Worm (Caenorhabditis elegans) whole organism, L3 larva: ENCODE results near the gene ugt-56.

ENCODE experiments used
- R02D3.7 ChIP-seq: fragments of 150-350 bp; optimal IDR thresholded peaks from 2 replicates; lab custom pipeline; 2014; ENCODE audit warnings: missing biosample characterization, missing genetic modification characterization
- aly-2 ChIP-seq: fragments of 150-350 bp; optimal IDR thresholded peaks from 2 replicates; lab custom pipeline; 2014; ENCODE audit warnings: missing biosample characterization, missing genetic modification characterization
- ama-1 ChIP-seq: fragments of 150-350 bp; optimal IDR thresholded peaks from 2 replicates; lab custom pipeline; 2018
- ceh-16 ChIP-seq: sonication (generic microtip); optimal IDR thresholded peaks from 2 replicates; lab custom pipeline; 2017; ENCODE audit warnings: missing biosample characterization, missing genetic modification characterization
- ceh-28 ChIP-seq: fragments of 150-350 bp; optimal IDR thresholded peaks from 2 replicates; lab custom pipeline; 2014; ENCODE audit warnings: missing biosample characterization, missing genetic modification reagents, missing genetic modification characterization
- ceh-9 ChIP-seq: sonication (generic microtip); optimal IDR thresholded peaks from 2 replicates; lab custom pipeline; 2018; ENCODE audit warnings: missing biosample characterization, missing genetic modification characterization
- egl-27 ChIP-seq: sonication (generic microtip); optimal IDR thresholded peaks from 4 replicates; lab custom pipeline; 2017; ENCODE audit warnings: missing biosample characterization, missing genetic modification reagents, missing genetic modification characterization
- elt-1 ChIP-seq: fragments of 150-350 bp; optimal IDR thresholded peaks from 2 replicates; lab custom pipeline; 2014; ENCODE audit warnings: missing biosample characterization, missing genetic modification characterization
- elt-2 ChIP-seq: sonication (generic microtip); optimal IDR thresholded peaks from 2 replicates; lab custom pipeline; 2016; ENCODE audit warnings: missing genetic modification reagents, mild to moderate bottlenecking, missing genetic modification characterization, missing compliant biosample characterization
- elt-3 ChIP-seq, 3 experiments: fragments of 150-350 bp in 1 of 3; sonication (generic microtip) in 2 of 3; optimal IDR thresholded peaks; 2 replicates in 2 of 3; 4 replicates in 1 of 3; lab custom pipeline; 2014 to 2017; ENCODE audit warnings: missing biosample characterization in 3 of 3, missing genetic modification characterization in 3 of 3
- eor-1 ChIP-seq, 2 experiments: fragments of 150-350 bp; optimal IDR thresholded peaks; 2 replicates each; lab custom pipeline; 2014 to 2018; ENCODE audit warnings: missing biosample characterization in 2 of 2, missing genetic modification characterization in 2 of 2
- fkh-10 ChIP-seq: sonication (generic microtip); optimal IDR thresholded peaks from 2 replicates; lab custom pipeline; 2017; ENCODE audit warnings: missing biosample characterization, missing genetic modification reagents, missing genetic modification characterization
- fkh-2 ChIP-seq: fragments of 150-350 bp; optimal IDR thresholded peaks from 2 replicates; lab custom pipeline; 2014; ENCODE audit warnings: missing biosample characterization, missing genetic modification reagents, missing genetic modification characterization
- hmg-11 ChIP-seq: sonication (generic microtip); optimal IDR thresholded peaks from 2 replicates; lab custom pipeline; 2016; ENCODE audit warnings: missing genetic modification characterization, missing compliant biosample characterization
- jun-1 ChIP-seq: fragments of 150-350 bp; optimal IDR thresholded peaks from 2 replicates; lab custom pipeline; 2014; ENCODE audit warnings: missing biosample characterization, missing genetic modification reagents, missing genetic modification characterization
- lin-15B ChIP-seq: fragments of 150-350 bp; optimal IDR thresholded peaks from 2 replicates; lab custom pipeline; 2014; ENCODE audit warnings: missing biosample characterization, missing genetic modification characterization
- lin-39 ChIP-seq: fragments of 150-350 bp; optimal IDR thresholded peaks from 2 replicates; lab custom pipeline; 2018; ENCODE audit warnings: missing biosample characterization, missing genetic modification reagents, missing genetic modification characterization
- mdl-1 ChIP-seq: fragments of 150-350 bp; optimal IDR thresholded peaks from 2 replicates; lab custom pipeline; 2014; ENCODE audit warnings: missing biosample characterization, missing genetic modification characterization
- mml-1 ChIP-seq: fragments of 150-350 bp; sonication (generic microtip); optimal IDR thresholded peaks from 3 replicates; lab custom pipeline; 2014; ENCODE audit warnings: missing biosample characterization, missing genetic modification characterization
- nfya-1 ChIP-seq: sonication (generic microtip); optimal IDR thresholded peaks from 2 replicates; lab custom pipeline; 2017; ENCODE audit warnings: missing genetic modification characterization, mild to moderate bottlenecking, missing compliant biosample characterization, antibody characterized with exemption, moderate library complexity; ENCODE audit not compliant: insufficient read depth
- nhr-11 ChIP-seq: fragments of 150-350 bp; optimal IDR thresholded peaks from 2 replicates; lab custom pipeline; 2014; ENCODE audit warnings: missing biosample characterization, missing genetic modification characterization
- nhr-12 ChIP-seq: fragments of 150-350 bp; optimal IDR thresholded peaks from 2 replicates; lab custom pipeline; 2014; ENCODE audit warnings: missing biosample characterization, missing genetic modification characterization
- nhr-237 ChIP-seq: fragments of 150-350 bp; optimal IDR thresholded peaks from 2 replicates; lab custom pipeline; 2014; ENCODE audit warnings: missing biosample characterization, missing genetic modification characterization
- nhr-28 ChIP-seq: fragments of 150-350 bp; optimal IDR thresholded peaks from 2 replicates; lab custom pipeline; 2014; ENCODE audit warnings: missing biosample characterization, missing genetic modification characterization
- nhr-43 ChIP-seq: sonication (generic microtip); optimal IDR thresholded peaks from 2 replicates; lab custom pipeline; 2016; ENCODE audit warnings: mild to moderate bottlenecking, missing genetic modification characterization, missing compliant biosample characterization; ENCODE audit not compliant: poor library complexity, severe bottlenecking
- nhr-76 ChIP-seq: fragments of 150-350 bp; sonication (generic microtip); optimal IDR thresholded peaks from 5 replicates; lab custom pipeline; 2014; ENCODE audit warnings: missing biosample characterization, missing genetic modification characterization
- nhr-77 ChIP-seq: fragments of 150-350 bp; optimal IDR thresholded peaks from 2 replicates; lab custom pipeline; 2014; ENCODE audit warnings: missing biosample characterization, missing genetic modification characterization
- pha-4 ChIP-seq: fragments of 150-350 bp; optimal IDR thresholded peaks from 2 replicates; lab custom pipeline; 2014; ENCODE audit warnings: missing biosample characterization, missing genetic modification reagents, missing genetic modification characterization
- skn-1 ChIP-seq: fragments of 150-350 bp; optimal IDR thresholded peaks from 2 replicates; lab custom pipeline; 2014; ENCODE audit warnings: missing biosample characterization, missing genetic modification characterization
- snpc-4 ChIP-seq: fragments of 150-350 bp; optimal IDR thresholded peaks from 2 replicates; lab custom pipeline; 2014; ENCODE audit warnings: missing biosample characterization, missing genetic modification characterization
- tbx-2 ChIP-seq: sonication (generic microtip); optimal IDR thresholded peaks from 2 replicates; lab custom pipeline; 2016; ENCODE audit warnings: mild to moderate bottlenecking, missing genetic modification characterization, missing compliant biosample characterization
- unc-62 ChIP-seq: fragments of 150-350 bp; sonication (generic microtip); optimal IDR thresholded peaks from 4 replicates; lab custom pipeline; 2014; ENCODE audit warnings: missing biosample characterization, missing genetic modification reagents, missing genetic modification characterization
- zag-1 ChIP-seq: fragments of 150-350 bp; optimal IDR thresholded peaks from 2 replicates; lab custom pipeline; 2014; ENCODE audit warnings: missing biosample characterization, missing genetic modification characterization
- ztf-11 ChIP-seq: fragments of 150-350 bp; optimal IDR thresholded peaks from 2 replicates; lab custom pipeline; 2014; ENCODE audit warnings: missing biosample characterization, missing genetic modification characterization
- ztf-4 ChIP-seq: fragments of 150-350 bp; optimal IDR thresholded peaks from 2 replicates; lab custom pipeline; 2014; ENCODE audit warnings: missing biosample characterization, missing genetic modification characterization

ugt-56 gene

ce11 chrV:12258922-12259321 lies at the start of gene ugt-56:
Gene ugt-56, plus strand, starts transcription at chrV:12258982.
- no peak for TF ChIP-seq fkh-10
- TF ChIP-seq ama-1, result no peak
- no peak for TF ChIP-seq zag-1
- TF ChIP-seq nhr-237 (tag; lab: Kevin White, UChicago), result no peak
- TF ChIP-seq lin-39, result no peak
- TF ChIP-seq elt-1 (tag; lab: Kevin White, UChicago), result no peak
- no peak for TF ChIP-seq nfya-1 (tag; lab: Kevin White, UChicago)
- TF ChIP-seq pha-4 (tag; lab: Kevin White, UChicago), result no peak
- TF ChIP-seq nhr-11 (tag; lab: Kevin White, UChicago), result no peak
- TF ChIP-seq lin-15B, result no peak
- no peak for TF ChIP-seq nhr-43 (tag; lab: Kevin White, UChicago)
- TF ChIP-seq nhr-77, result no peak
- no peak for TF ChIP-seq elt-3 (tag; optimal IDR thresholded peaks at IDR 0.05; lab: Kevin White, UChicago)
- TF ChIP-seq hmg-11 (tag; lab: Kevin White, UChicago), result no peak
- no peak for TF ChIP-seq tbx-2
- TF ChIP-seq ztf-4, result no peak
- no peak for TF ChIP-seq ztf-11 (tag; lab: Kevin White, UChicago)
- no peak for TF ChIP-seq mml-1 (tag; lab: Kevin White, UChicago)

- TF ChIP-seq nhr-43 (tag; lab: Kevin White, UChicago), result no peak
- TF ChIP-seq unc-62 (GFP tag; lab: Kevin White, UChicago), result no peak
- TF ChIP-seq ceh-16, result no peak
- no peak for TF ChIP-seq fkh-2 (tag; lab: Kevin White, UChicago)
- TF ChIP-seq nhr-12 (tag; lab: Kevin White, UChicago), result no peak
- TF ChIP-seq R02D3.7 (tag; lab: Kevin White, UChicago), result no peak
- TF ChIP-seq, all 47 proteins: peak for 0
Observed at ce11 chrV:12209951-12210350, 48.8 kb upstream of the ugt-56 start.

ce11 chrV:12211090-12211489 lies 47.7 kb upstream of the ugt-56 start:
- TF ChIP-seq fkh-10, result peak; percentile 30
- no peak for TF ChIP-seq nhr-77
- peak; percentile 11 for TF ChIP-seq nfya-1 (tag; lab: Kevin White, UChicago)
- no peak for TF ChIP-seq nhr-43 (tag; lab: Kevin White, UChicago)

ce11 chrV:12213027-12213426 lies 45.8 kb upstream of the ugt-56 start, which contains the start of gene vab-8:
Gene vab-8, plus strand, starts transcription at chrV:12213327.
- peak; percentile 19 for TF ChIP-seq elt-2 (tag; lab: Kevin White, UChicago)
- TF ChIP-seq nhr-76 (tag; lab: Kevin White, UChicago), result no peak

- TF ChIP-seq mml-1 (tag; lab: Kevin White, UChicago) (no peak), lin-39 (peak; percentile 4), snpc-4 (no peak)
- TF ChIP-seq, all 47 proteins: peak for 1
Observed at ce11 chrV:12233425-12233824, 25.4 kb upstream of the ugt-56 start.

ce11 chrV:12234293-12235004 lies 24.3 kb upstream of the ugt-56 start, which contains the start of gene myo-3:
Gene myo-3, minus strand, starts transcription at chrV:12234343.
- no peak for TF ChIP-seq mml-1 (tag; lab: Kevin White, UChicago)
- TF ChIP-seq jun-1, result no peak
- no peak for TF ChIP-seq ceh-9 (tag; lab: Kevin White, UChicago)
- no peak for TF ChIP-seq ceh-28
- TF ChIP-seq eor-1 (tag; optimal IDR thresholded peaks at IDR 0.05; lab: Kevin White, UChicago), result no peak
- TF ChIP-seq lin-39, result no peak
- no peak for TF ChIP-seq nhr-28 (tag; lab: Kevin White, UChicago)
- TF ChIP-seq lin-15B, result no peak
- no peak for TF ChIP-seq skn-1 (tag; lab: Kevin White, UChicago)
- TF ChIP-seq snpc-4, result no peak
- TF ChIP-seq mdl-1 (tag; lab: Kevin White, UChicago), result no peak
- no peak for TF ChIP-seq nhr-12 (tag; lab: Kevin White, UChicago)
- TF ChIP-seq aly-2 (tag; lab: Kevin White, UChicago), result no peak
- no peak for TF ChIP-seq elt-3 (tag; optimal IDR thresholded peaks at IDR 0.05; lab: Kevin White, UChicago)
- TF ChIP-seq nhr-43 (tag; lab: Kevin White, UChicago), result no peak
- TF ChIP-seq egl-27 (tag; lab: Kevin White, UChicago), result no peak
- TF ChIP-seq, all 47 proteins: peak for 0
